Worm (Caenorhabditis elegans): ENCODE measurements around the gene F53C3.8.

DNA sequence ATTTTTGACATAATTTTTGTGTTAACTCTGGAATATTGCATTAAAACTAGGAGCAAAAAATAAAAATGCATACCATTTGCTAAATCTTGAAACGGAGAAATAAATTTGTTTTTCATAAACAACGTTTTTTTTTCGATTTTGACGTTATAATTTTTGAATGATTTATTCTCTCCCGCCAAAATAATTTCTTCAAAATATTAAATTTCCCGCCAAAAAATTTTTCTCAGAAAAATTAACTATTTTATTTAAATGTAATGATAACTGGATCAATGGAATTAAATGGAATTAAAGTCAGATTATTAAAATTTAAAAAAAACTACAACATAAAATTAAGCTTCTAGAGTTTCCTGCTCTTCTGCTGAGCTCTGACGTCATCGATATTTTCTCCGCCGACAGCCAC lies 14.1 kb upstream of the F53C3.8 start, which contains the start of gene nep-3:
- no peak for TF ChIP-seq hmbx-1 (tag; optimal IDR thresholded peaks at IDR 0.05)
- no peak for TF ChIP-seq ama-1 (optimal IDR thresholded peaks at IDR 0.05)
- TF ChIP-seq hnd-1 (tag; optimal IDR thresholded peaks at IDR 0.05), result no peak
- TF ChIP-seq flt-1 (GFP tag; IDR thresholded peaks at IDR 0.05), result no peak
- no peak for TF ChIP-seq tbx-11 (GFP tag; IDR thresholded peaks at IDR 0.05)
- TF ChIP-seq tbx-37 (GFP tag; conservative IDR thresholded peaks at IDR 0.05), result no peak
- TF ChIP-seq scrt-1 (GFP tag; IDR thresholded peaks at IDR 0.05), result no peak
- TF ChIP-seq ceh-36 (tag; optimal IDR thresholded peaks at IDR 0.05), result no peak
- TF ChIP-seq hmg-4 (GFP tag; optimal IDR thresholded peaks at IDR 0.05), result no peak
- no peak for TF ChIP-seq F13C5.2 (tag; optimal IDR thresholded peaks at IDR 0.05)
- no peak for TF ChIP-seq tra-4 (tag; optimal IDR thresholded peaks at IDR 0.05)
- TF ChIP-seq ets-7 (tag; optimal IDR thresholded peaks at IDR 0.05), result no peak
- TF ChIP-seq B0310.2 (tag; optimal IDR thresholded peaks at IDR 0.05), result no peak
- no peak for TF ChIP-seq pes-1 (GFP tag; IDR thresholded peaks at IDR 0.05)

Measured in whole organism, early embryonic.